Worm (Caenorhabditis elegans) whole organism, mixed stage, embryonic: ENCODE data around the gene C16A3.6.

Experiments used
- bed-3 ChIP-seq: fragments of 200-800 bp; sonication (Bioruptor generic); optimal IDR thresholded peaks from 3 replicates; lab custom pipeline; 2018; ENCODE audit warnings: mild to moderate bottlenecking, missing genetic modification characterization, moderate library complexity, missing compliant biosample characterization
- blmp-1 ChIP-seq: fragments of 150-350 bp; optimal IDR thresholded peaks from 2 replicates; lab custom pipeline; 2014; ENCODE audit warnings: missing biosample characterization, missing genetic modification characterization
- ceh-39 ChIP-seq: fragments of 150-350 bp; optimal IDR thresholded peaks from 2 replicates; lab custom pipeline; 2014; ENCODE audit warnings: missing biosample characterization, missing genetic modification characterization
- ceh-43 ChIP-seq: fragments of 200-800 bp; sonication (Bioruptor generic); optimal IDR thresholded peaks from 2 replicates; lab custom pipeline; 2018; ENCODE audit warnings: mild to moderate bottlenecking, missing genetic modification characterization, moderate library complexity, missing compliant biosample characterization
- ceh-83 ChIP-seq: fragments of 200-800 bp; sonication (Bioruptor generic); optimal IDR thresholded peaks from 2 replicates; lab custom pipeline; 2018; ENCODE audit warnings: mild to moderate bottlenecking, missing genetic modification characterization, missing compliant biosample characterization
- cnd-1 ChIP-seq: fragments of 200-800 bp; sonication (Bioruptor generic); optimal IDR thresholded peaks from 2 replicates; lab custom pipeline; 2018; ENCODE audit warnings: mild to moderate bottlenecking, missing genetic modification characterization, missing compliant biosample characterization
- drap-1 ChIP-seq: fragments of 200-800 bp; sonication (Bioruptor generic); optimal IDR thresholded peaks from 3 replicates; lab custom pipeline; 2018; ENCODE audit warnings: mild to moderate bottlenecking, missing genetic modification characterization, missing compliant biosample characterization
- elt-1 ChIP-seq: sonication (generic microtip); optimal IDR thresholded peaks from 2 replicates; lab custom pipeline; 2017; ENCODE audit warnings: missing genetic modification characterization, mild to moderate bottlenecking, missing compliant biosample characterization, antibody characterized with exemption, moderate library complexity, borderline replicate concordance; ENCODE audit not compliant: insufficient read depth
- elt-3 ChIP-seq: fragments of 150-350 bp; optimal IDR thresholded peaks from 2 replicates; lab custom pipeline; 2014; ENCODE audit warnings: missing biosample characterization, missing genetic modification characterization
- flh-1 ChIP-seq: fragments of 200-800 bp; sonication (Bioruptor generic); optimal IDR thresholded peaks from 2 replicates; lab custom pipeline; 2018; ENCODE audit warnings: mild to moderate bottlenecking, missing genetic modification characterization, moderate library complexity, missing compliant biosample characterization
- ham-2 ChIP-seq: fragments of 200-800 bp; sonication (Bioruptor generic); optimal IDR thresholded peaks from 2 replicates; lab custom pipeline; 2018; ENCODE audit warnings: mild to moderate bottlenecking, missing genetic modification characterization, missing compliant biosample characterization
- lin-13 ChIP-seq: fragments of 150-350 bp; optimal IDR thresholded peaks from 2 replicates; lab custom pipeline; 2014; ENCODE audit warnings: missing biosample characterization, missing genetic modification characterization
- lin-32 ChIP-seq: fragments of 200-800 bp; sonication (Bioruptor generic); optimal IDR thresholded peaks from 2 replicates; lab custom pipeline; 2018; ENCODE audit warnings: mild to moderate bottlenecking, missing genetic modification characterization, missing compliant biosample characterization
- lsy-2 ChIP-seq: fragments of 150-350 bp; optimal IDR thresholded peaks from 2 replicates; lab custom pipeline; 2014; ENCODE audit warnings: missing biosample characterization, missing genetic modification characterization
- mab-5 ChIP-seq: fragments of 150-350 bp; optimal IDR thresholded peaks from 2 replicates; lab custom pipeline; 2014; ENCODE audit warnings: missing biosample characterization, missing genetic modification characterization
- mep-1 ChIP-seq: fragments of 150-350 bp; optimal IDR thresholded peaks from 2 replicates; lab custom pipeline; 2017; ENCODE audit warnings: missing biosample characterization, missing genetic modification reagents, missing genetic modification characterization, inconsistent platforms
- mls-2 ChIP-seq: sonication (generic microtip); optimal IDR thresholded peaks from 2 replicates; lab custom pipeline; 2016; ENCODE audit warnings: mild to moderate bottlenecking, missing genetic modification characterization, moderate library complexity, missing compliant biosample characterization
- nhr-12 ChIP-seq: fragments of 150-350 bp; optimal IDR thresholded peaks from 2 replicates; lab custom pipeline; 2014; ENCODE audit warnings: missing biosample characterization, missing genetic modification characterization
- nhr-2 ChIP-seq: fragments of 150-350 bp; optimal IDR thresholded peaks from 2 replicates; lab custom pipeline; 2014; ENCODE audit warnings: missing biosample characterization, missing genetic modification characterization
- nhr-28 ChIP-seq: fragments of 150-350 bp; optimal IDR thresholded peaks from 2 replicates; lab custom pipeline; 2014; ENCODE audit warnings: missing biosample characterization, missing genetic modification characterization
- nhr-76 ChIP-seq: sonication (generic microtip); optimal IDR thresholded peaks from 2 replicates; lab custom pipeline; 2017; ENCODE audit warnings: missing biosample characterization, missing genetic modification characterization
- snpc-4 ChIP-seq: fragments of 150-350 bp; optimal IDR thresholded peaks from 2 replicates; lab custom pipeline; 2014; ENCODE audit warnings: missing biosample characterization, missing genetic modification characterization
- sptf-1 ChIP-seq: sonication (generic microtip); optimal IDR thresholded peaks from 2 replicates; lab custom pipeline; 2017; ENCODE audit warnings: mild to moderate bottlenecking, missing genetic modification characterization, moderate library complexity, missing compliant biosample characterization
- unc-120 ChIP-seq: sonication (generic microtip); optimal IDR thresholded peaks from 2 replicates; lab custom pipeline; 2017; ENCODE audit warnings: missing genetic modification characterization, missing compliant biosample characterization; ENCODE audit not compliant: poor library complexity, severe bottlenecking
- unc-39 ChIP-seq: fragments of 150-350 bp; optimal IDR thresholded peaks from 2 replicates; lab custom pipeline; 2014; ENCODE audit warnings: missing biosample characterization, missing genetic modification characterization
- zip-8 ChIP-seq: fragments of 150-350 bp; optimal IDR thresholded peaks from 2 replicates; lab custom pipeline; 2014; ENCODE audit warnings: missing biosample characterization, missing genetic modification characterization
- ztf-11 ChIP-seq: fragments of 150-350 bp; optimal IDR thresholded peaks from 2 replicates; lab custom pipeline; 2014; ENCODE audit warnings: missing biosample characterization, missing genetic modification characterization

Gene C16A3.6

DNA sequence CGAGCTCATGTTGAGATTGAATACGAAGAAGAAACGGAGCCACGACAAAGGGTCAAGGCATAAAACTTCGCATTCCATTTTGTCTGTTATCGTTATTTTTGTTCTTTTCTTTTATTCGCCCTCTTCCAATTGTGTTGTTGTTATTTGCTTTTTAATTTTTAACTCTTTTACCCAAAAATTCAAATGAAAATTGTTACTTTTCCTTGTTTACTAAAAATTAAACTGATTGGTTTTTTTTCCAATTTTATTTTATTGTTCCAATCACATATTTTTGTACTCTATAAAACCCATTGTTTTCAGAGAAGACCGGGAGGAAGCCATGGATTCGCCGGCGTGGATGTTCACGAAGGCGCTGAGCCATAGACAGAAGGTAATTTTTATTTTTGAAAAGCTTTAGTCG is 1.5 kb downstream of the C16A3.6 start, which contains the start of gene C16A3.5:
Gene C16A3.5 (plus strand): TSS at position 301 of the 400 bp plus-strand sequence.
- TF ChIP-seq nhr-2 (no peak), elt-3 (tag; lab: Kevin White, UChicago) (no peak), zip-8 (tag; lab: Kevin White, UChicago) (no peak), lsy-2 (tag; lab: Kevin White, UChicago) (no peak), ceh-39 (tag; lab: Kevin White, UChicago) (no peak), bed-3 (no peak), nhr-12 (tag; lab: Kevin White, UChicago) (no peak), lin-32 (GFP tag; lab: Kevin White, UChicago) (no peak), ham-2 (no peak), elt-1 (tag; lab: Kevin White, UChicago) (no peak), mep-1 (tag; lab: Kevin White, UChicago) (no peak), sptf-1 (tag; lab: Kevin White, UChicago) (no peak), snpc-4 (tag; lab: Kevin White, UChicago) (no peak), unc-39 (tag; lab: Kevin White, UChicago) (no peak), ceh-83 (GFP tag; lab: Kevin White, UChicago) (no peak)

DNA sequence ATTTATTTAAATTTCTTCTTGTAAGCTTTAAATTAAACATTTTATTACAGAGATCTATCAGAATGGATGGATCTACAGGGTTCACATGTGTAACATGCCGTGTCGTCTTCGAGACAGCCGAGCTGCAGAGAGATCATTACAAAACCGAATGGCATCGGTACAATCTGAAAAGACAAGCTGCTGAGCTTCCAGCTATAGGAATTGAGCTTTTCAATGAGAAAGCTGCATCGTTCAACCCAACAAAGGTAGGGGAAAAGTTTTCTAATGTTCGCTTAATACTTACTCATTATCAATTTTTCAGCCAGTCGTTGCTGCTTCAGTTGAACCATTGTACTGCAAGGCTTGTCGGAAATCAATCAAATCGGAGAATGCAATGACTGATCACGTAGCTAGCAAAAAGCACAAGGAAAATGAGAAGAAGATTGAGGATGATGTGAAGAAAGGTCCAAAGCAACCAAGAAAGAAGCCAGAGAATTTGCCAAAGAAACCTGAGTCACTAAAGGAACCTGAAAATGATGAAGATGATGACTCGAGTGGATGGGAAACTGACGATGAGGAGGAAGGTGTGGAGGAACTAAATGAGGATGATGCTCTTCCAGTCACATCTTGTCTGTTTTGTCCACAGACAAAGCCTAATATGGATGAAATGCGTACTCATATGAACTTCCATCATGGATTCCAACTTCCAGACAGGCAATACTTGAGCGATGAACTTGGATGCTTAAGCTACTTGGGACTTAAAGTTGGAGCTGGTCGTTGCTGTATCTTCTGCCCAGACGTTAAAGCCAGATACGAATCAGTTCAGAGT is 2.8 kb downstream of the C16A3.6 start, which contains the start of gene znf-622:
Gene znf-622 (plus strand): TSS at position 51 of the 808 bp plus-strand sequence.
- TF ChIP-seq lin-32 (GFP tag; lab: Kevin White, UChicago) (no peak), zip-8 (tag; lab: Kevin White, UChicago) (no peak), mab-5 (tag; lab: Kevin White, UChicago) (no peak), drap-1 (GFP tag; lab: Kevin White, UChicago) (no peak), ham-2 (no peak), unc-120 (tag; lab: Kevin White, UChicago) (no peak), lsy-2 (tag; lab: Kevin White, UChicago) (no peak), nhr-28 (no peak)

DNA sequence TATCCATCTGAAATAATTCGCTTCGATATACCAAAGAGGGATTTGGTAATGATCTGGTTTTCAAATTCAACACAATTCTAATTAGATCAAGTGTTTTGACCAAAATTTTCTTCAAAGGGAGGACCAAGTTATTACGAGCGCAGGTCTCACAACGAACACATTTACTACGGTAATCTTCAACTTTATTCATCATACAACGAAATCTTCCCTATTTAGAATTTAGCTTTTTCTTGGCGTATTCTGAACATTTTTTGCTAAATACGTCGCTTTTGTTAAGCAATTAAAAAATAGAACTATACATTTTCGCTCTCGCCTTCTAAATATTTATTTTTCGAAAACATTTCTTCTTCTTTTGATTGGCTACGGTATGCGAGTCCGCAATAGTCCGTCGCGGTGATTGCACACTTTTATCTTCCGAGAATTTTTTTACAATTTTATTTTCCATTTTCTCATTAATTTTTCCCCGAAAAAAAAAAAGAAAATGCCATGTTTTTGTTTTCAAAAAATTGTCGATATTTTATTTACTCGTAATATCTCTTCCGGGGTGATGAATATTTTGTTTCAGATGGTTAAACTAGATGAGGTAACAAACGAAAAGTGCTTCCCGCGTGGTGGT is 4.1 kb downstream of the C16A3.6 start, which contains the start of gene let-716:
Gene let-716 (plus strand): TSS at position 566 of the 616 bp plus-strand sequence.
- TF ChIP-seq lsy-2 (tag; lab: Kevin White, UChicago) (peak; percentile 95), blmp-1 (no peak)

- TF ChIP-seq lin-13 (tag; lab: Kevin White, UChicago): no peak
- TF ChIP-seq zip-8 (tag; lab: Kevin White, UChicago): no peak
- TF ChIP-seq drap-1 (GFP tag; lab: Kevin White, UChicago): no peak
- TF ChIP-seq ceh-39 (tag; lab: Kevin White, UChicago): no peak
- no peak for TF ChIP-seq elt-3 (tag; lab: Kevin White, UChicago)
- TF ChIP-seq nhr-76 (tag; lab: Kevin White, UChicago): no peak
- TF ChIP-seq ceh-43 (GFP tag; lab: Kevin White, UChicago): no peak
- no peak for TF ChIP-seq nhr-12 (tag; lab: Kevin White, UChicago)
- TF ChIP-seq ztf-11: no peak
- TF ChIP-seq ceh-83 (GFP tag; lab: Kevin White, UChicago): no peak
- no peak for TF ChIP-seq flh-1 (GFP tag; lab: Kevin White, UChicago)
- no peak for TF ChIP-seq mls-2 (tag; lab: Kevin White, UChicago)
- no peak for TF ChIP-seq nhr-2
Measured at ce11 chrIII:6389533-6389932, 10.5 kb downstream of the C16A3.6 start, which contains the start of gene C16A3.2. TSS of gene C16A3.2 (plus strand) at chrIII:6389833.

- TF ChIP-seq unc-120 (tag; lab: Kevin White, UChicago) (no peak), nhr-12 (tag; lab: Kevin White, UChicago) (no peak), cnd-1 (tag; lab: Kevin White, UChicago) (no peak)
Measured at ce11 chrIII:6390644-6391043, 11.6 kb downstream of the C16A3.6 start, which contains the start of gene smrc-1. TSS of gene smrc-1 (plus strand) at chrIII:6390944.
